Worm (Caenorhabditis elegans) whole organism, young adult: ENCODE measurements around the gene lam-2.

Experiments
- dpl-1 ChIP-seq: fragments of 150-350 bp; optimal IDR thresholded peaks from 2 replicates; lab custom pipeline; 2014; ENCODE audit warnings: missing biosample characterization, missing genetic modification reagents, missing genetic modification characterization
- hrde-1 ChIP-seq: sonication (generic microtip); optimal IDR thresholded peaks from 2 replicates; lab custom pipeline; 2016; ENCODE audit warnings: missing genetic modification characterization, mild to moderate bottlenecking, missing compliant biosample characterization, moderate library complexity, missing genotype, missing genetic modification reagents, borderline replicate concordance

DNA sequence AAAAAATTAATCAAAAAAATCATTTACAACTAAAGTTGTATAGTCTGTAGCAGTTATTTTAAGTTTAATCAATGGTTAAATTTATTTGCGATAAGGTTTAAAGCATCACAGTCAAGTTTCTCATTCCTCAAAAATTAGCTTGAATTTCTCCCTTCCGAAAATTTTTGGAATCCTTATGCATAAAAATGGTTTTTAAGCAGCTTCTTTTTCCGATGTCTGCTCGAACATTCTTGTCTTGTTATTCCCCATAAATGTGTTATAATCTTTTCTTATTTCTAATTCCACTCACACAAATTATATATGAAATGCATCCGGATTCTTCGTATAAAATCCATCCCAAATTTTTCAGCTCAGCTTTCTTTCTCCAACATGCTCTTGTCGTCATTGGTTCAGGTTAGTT lies 49.6 kb downstream of the lam-2 start, which contains the start of gene C36B7.3:
- no peak for TF ChIP-seq dpl-1
- TF ChIP-seq hrde-1 (tag; lab: Kevin White, UChicago), result no peak
